Worm (Caenorhabditis elegans) whole organism, L3 larva: ENCODE data around the gene R148.4.

Experiments
- ceh-16 ChIP-seq: sonication (generic microtip); optimal IDR thresholded peaks from 2 replicates; lab custom pipeline; 2017; ENCODE audit warnings: missing biosample characterization, missing genetic modification characterization
- egl-27 ChIP-seq: sonication (generic microtip); optimal IDR thresholded peaks from 4 replicates; lab custom pipeline; 2017; ENCODE audit warnings: missing biosample characterization, missing genetic modification reagents, missing genetic modification characterization
- elt-2 ChIP-seq: sonication (generic microtip); optimal IDR thresholded peaks from 2 replicates; lab custom pipeline; 2016; ENCODE audit warnings: missing genetic modification reagents, mild to moderate bottlenecking, missing genetic modification characterization, missing compliant biosample characterization
- eor-1 ChIP-seq, 2 experiments: fragments of 150-350 bp; optimal IDR thresholded peaks; 2 replicates each; lab custom pipeline; 2014 to 2018; ENCODE audit warnings: missing biosample characterization in 2 of 2, missing genetic modification characterization in 2 of 2
- nhr-237 ChIP-seq: fragments of 150-350 bp; optimal IDR thresholded peaks from 2 replicates; lab custom pipeline; 2014; ENCODE audit warnings: missing biosample characterization, missing genetic modification characterization
- snpc-4 ChIP-seq: fragments of 150-350 bp; optimal IDR thresholded peaks from 2 replicates; lab custom pipeline; 2014; ENCODE audit warnings: missing biosample characterization, missing genetic modification characterization
- unc-62 ChIP-seq: fragments of 150-350 bp; sonication (generic microtip); optimal IDR thresholded peaks from 4 replicates; lab custom pipeline; 2014; ENCODE audit warnings: missing biosample characterization, missing genetic modification reagents, missing genetic modification characterization
- ztf-11 ChIP-seq: fragments of 150-350 bp; optimal IDR thresholded peaks from 2 replicates; lab custom pipeline; 2014; ENCODE audit warnings: missing biosample characterization, missing genetic modification characterization

DNA sequence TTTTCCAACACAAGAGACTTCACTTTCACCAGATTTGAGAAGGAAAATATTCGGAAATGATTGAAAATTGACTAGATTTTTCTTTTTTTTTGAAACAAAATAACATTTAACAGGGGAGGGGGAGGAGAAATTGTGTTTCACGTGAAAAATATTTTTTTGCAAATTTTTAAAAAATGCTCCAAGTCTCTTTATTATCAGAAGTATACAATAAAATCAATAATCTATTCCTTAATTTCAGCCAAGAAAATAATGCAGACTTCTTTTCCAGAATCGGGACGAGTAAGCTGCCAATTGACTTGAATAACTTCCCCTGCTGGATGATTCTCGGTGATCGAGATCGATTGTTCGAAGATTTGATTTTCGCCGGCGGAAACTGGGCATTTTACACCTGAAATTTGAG, 26.9 kb downstream of the R148.4 start, which contains the start of gene R148.7:
- TF ChIP-seq elt-2 (tag; lab: Kevin White, UChicago) (no peak), ztf-11 (no peak), ceh-16 (tag; lab: Kevin White, UChicago) (no peak), egl-27 (tag; lab: Kevin White, UChicago) (no peak), eor-1 (tag; optimal IDR thresholded peaks at IDR 0.05; lab: Kevin White, UChicago) (no peak), unc-62 (no peak), snpc-4 (tag; lab: Kevin White, UChicago) (no peak), nhr-237 (tag; lab: Kevin White, UChicago) (no peak)
